Worm (Caenorhabditis elegans) whole organism, L4 larva: ENCODE data around the gene gpc-1.

ENCODE experiments used
- F37D6.2 ChIP-seq: sonication (generic microtip); optimal IDR thresholded peaks from 2 replicates; lab custom pipeline; 2016; ENCODE audit warnings: mild to moderate bottlenecking, missing genetic modification characterization, missing compliant biosample characterization
- ceh-20 ChIP-seq: fragments of 200-800 bp; sonication (Bioruptor generic); IDR thresholded peaks from 2 replicates; pipeline ENCODE4 v1.3.6; 2022; ENCODE audit warnings: missing genetic modification reagents, missing genetic modification characterization, missing compliant biosample characterization
- daf-16 ChIP-seq, 3 experiments: sonication (generic microtip); optimal IDR thresholded peaks; 2 replicates each; lab custom pipeline; 2016 to 2017; ENCODE audit warnings: missing genetic modification characterization in 3 of 3, missing genetic modification reagents in 3 of 3, mild to moderate bottlenecking in 2 of 3, missing compliant biosample characterization in 2 of 3, missing biosample characterization in 1 of 3, moderate library complexity in 1 of 3
- duxl-1 ChIP-seq: sonication (generic microtip); optimal IDR thresholded peaks from 2 replicates; lab custom pipeline; 2016; ENCODE audit warnings: mild to moderate bottlenecking, missing genetic modification characterization, moderate library complexity, missing compliant biosample characterization; ENCODE audit not compliant: poor library complexity
- gei-8 ChIP-seq: fragments of 200-800 bp; sonication (Bioruptor generic); optimal IDR thresholded peaks from 2 replicates; lab custom pipeline; 2018; ENCODE audit warnings: mild to moderate bottlenecking, missing genetic modification characterization, missing compliant biosample characterization
- hif-1 ChIP-seq, 2 experiments: sonication (generic microtip); optimal IDR thresholded peaks; 2 replicates each; lab custom pipeline; 2016 to 2017; ENCODE audit warnings: missing compliant biosample characterization in 2 of 2, missing genetic modification characterization in 2 of 2, missing genetic modification reagents in 2 of 2, missing genotype in 2 of 2, mild to moderate bottlenecking in 1 of 2
- hlh-11 ChIP-seq: fragments of 200-800 bp; sonication (Bioruptor generic); optimal IDR thresholded peaks from 2 replicates; lab custom pipeline; 2018; ENCODE audit warnings: mild to moderate bottlenecking, missing genetic modification characterization, missing compliant biosample characterization
- lin-15B ChIP-seq: fragments of 150-350 bp; sonication (generic microtip); optimal IDR thresholded peaks from 3 replicates; lab custom pipeline; 2014; ENCODE audit warnings: missing biosample characterization, missing genetic modification characterization
- madf-9 ChIP-seq: fragments of 200-800 bp; sonication (Bioruptor generic); conservative IDR thresholded peaks from 2 replicates; pipeline ENCODE4 v1.3.6; 2022; ENCODE audit warnings: missing genetic modification reagents, missing genetic modification characterization, missing compliant biosample characterization
- nhr-237 ChIP-seq: sonication (generic microtip); optimal IDR thresholded peaks from 2 replicates; lab custom pipeline; 2017; ENCODE audit warnings: missing biosample characterization, missing genetic modification characterization
- nhr-28 ChIP-seq: fragments of 150-350 bp; optimal IDR thresholded peaks from 2 replicates; lab custom pipeline; 2014; ENCODE audit warnings: missing biosample characterization, missing genetic modification characterization
- rbr-2 ChIP-seq: sonication (generic microtip); optimal IDR thresholded peaks from 2 replicates; lab custom pipeline; 2016; ENCODE audit warnings: missing genotype, missing genetic modification characterization, missing compliant biosample characterization
- set-16 ChIP-seq: fragments of 200-800 bp; sonication (Bioruptor generic); IDR thresholded peaks from 2 replicates; pipeline ENCODE4 v1.3.6; 2022; ENCODE audit warnings: missing genetic modification reagents, missing genetic modification characterization, missing compliant biosample characterization
- snpc-4 ChIP-seq: fragments of 150-350 bp; optimal IDR thresholded peaks from 2 replicates; lab custom pipeline; 2014; ENCODE audit warnings: missing biosample characterization, missing genetic modification characterization
- tag-97 ChIP-seq: fragments of 200-800 bp; sonication (Bioruptor generic); IDR thresholded peaks from 2 replicates; pipeline ENCODE4 v1.3.6; 2022; ENCODE audit warnings: missing genetic modification characterization, missing compliant biosample characterization
- tra-1 ChIP-seq: fragments of 200-800 bp; sonication (Bioruptor generic); IDR thresholded peaks from 2 replicates; pipeline ENCODE4 v1.3.6; 2022; ENCODE audit warnings: missing genetic modification reagents, missing genetic modification characterization, missing compliant biosample characterization
- unc-62 ChIP-seq, 3 experiments: fragments of 150-350 bp in 1 of 3; sonication (generic microtip); optimal IDR thresholded peaks in 2 of 3; peaks in 1 of 3; 1 replicate in 1 of 3; 2 replicates in 2 of 3; lab custom pipeline; 2014 to 2017; ENCODE audit warnings: missing biosample characterization in 3 of 3, missing genetic modification characterization in 3 of 3, missing genetic modification reagents in 3 of 3, missing genotype in 1 of 3
- vab-7 ChIP-seq: fragments of 200-800 bp; sonication (Bioruptor generic); IDR thresholded peaks from 2 replicates; pipeline ENCODE4 v1.3.6; 2022; ENCODE audit warnings: missing genetic modification reagents, missing genetic modification characterization, missing compliant biosample characterization
- ztf-11 ChIP-seq: fragments of 150-350 bp; optimal IDR thresholded peaks from 2 replicates; lab custom pipeline; 2014; ENCODE audit warnings: missing biosample characterization, missing genetic modification characterization

Gene gpc-1

DNA sequence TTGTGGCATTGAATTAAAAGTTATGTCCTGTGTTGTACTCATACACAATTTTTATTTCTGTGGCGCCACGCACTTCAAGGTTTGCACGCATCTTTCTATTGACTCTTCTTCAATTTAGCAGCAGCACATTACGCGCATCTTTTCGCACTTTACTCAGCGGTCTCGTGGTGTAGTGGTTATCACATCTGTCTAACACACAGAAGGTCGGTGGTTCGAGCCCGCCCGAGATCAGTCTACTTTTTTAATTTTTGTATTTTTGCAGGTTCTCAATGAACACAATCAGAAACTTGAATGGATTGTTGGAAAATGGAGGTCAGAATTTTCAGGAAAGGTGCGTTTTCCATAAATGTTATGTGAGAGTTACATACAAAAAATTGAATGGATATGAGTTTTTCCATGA is 41.3 kb downstream of the gpc-1 start (continued):
- TF ChIP-seq hif-1 (tag; optimal IDR thresholded peaks at IDR 0.05; lab: Kevin White, UChicago) (peak in 1 of 2 experiments; percentile 43), lin-15B (tag; lab: Kevin White, UChicago) (no peak), tra-1 (GFP tag; lab: Robert Waterston, UW) (peak; percentile 72), unc-62 (GFP tag; optimal IDR thresholded peaks at IDR 0.05 in 1 of 2; lab: Kevin White, UChicago) (peak in 1 of 2 experiments; percentile 72), unc-62 (tag; optimal IDR thresholded peaks at IDR 0.05; lab: Kevin White, UChicago) (no peak), madf-9 (GFP tag; lab: Robert Waterston, UW) (0 out of 2 replicates have a peak, but pooled peaks have one; percentile 29), daf-16 (GFP tag; optimal IDR thresholded peaks at IDR 0.05; lab: Kevin White, UChicago) (no peak), daf-16 (tag; optimal IDR thresholded peaks at IDR 0.05; lab: Kevin White, UChicago) (peak; percentile 44), gei-8 (GFP tag; lab: Kevin White, UChicago) (no peak), duxl-1 (tag; lab: Kevin White, UChicago) (peak; percentile 4), ceh-20 (GFP tag; lab: Robert Waterston, UW) (peak; percentile 55; the same call in 1 of the 2 replicates), rbr-2 (tag; lab: Kevin White, UChicago) (peak; percentile 35), vab-7 (GFP tag; lab: Robert Waterston, UW) (peak; percentile 77), tag-97 (GFP tag; lab: Robert Waterston, UW) (no peak), F37D6.2 (tag; lab: Kevin White, UChicago) (no peak), nhr-237 (no peak)

DNA sequence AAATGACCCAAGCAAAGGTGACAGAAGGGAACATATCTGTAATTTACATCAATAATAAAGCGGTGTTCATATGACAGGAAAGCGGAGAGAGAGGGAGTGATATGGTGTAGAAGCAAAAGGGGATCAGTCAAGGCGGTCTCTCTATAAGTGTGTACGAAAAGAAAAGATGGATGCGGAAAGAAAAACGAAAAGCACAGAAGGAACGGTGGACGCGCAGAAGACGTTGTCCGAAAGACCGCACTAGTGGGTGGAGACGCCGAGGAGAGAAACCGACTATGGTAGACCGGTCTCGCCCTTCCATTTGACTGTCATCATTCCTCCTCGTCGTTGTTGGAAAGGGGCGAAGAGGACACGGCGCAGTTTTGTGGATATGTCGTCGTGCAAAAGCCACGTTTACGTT is 41.8 kb downstream of the gpc-1 start, which contains the start of gene C52G5.2:
C52G5.2 (plus strand) TSS at position 301 of the 400 bp plus-strand sequence.
- TF ChIP-seq ztf-11 (tag; lab: Kevin White, UChicago) (no peak), set-16 (GFP tag; lab: Robert Waterston, UW) (0 out of 2 replicates have a peak, but pooled peaks have one; percentile 7)
- TF ChIP-seq, all 104 proteins: peak for 1

DNA sequence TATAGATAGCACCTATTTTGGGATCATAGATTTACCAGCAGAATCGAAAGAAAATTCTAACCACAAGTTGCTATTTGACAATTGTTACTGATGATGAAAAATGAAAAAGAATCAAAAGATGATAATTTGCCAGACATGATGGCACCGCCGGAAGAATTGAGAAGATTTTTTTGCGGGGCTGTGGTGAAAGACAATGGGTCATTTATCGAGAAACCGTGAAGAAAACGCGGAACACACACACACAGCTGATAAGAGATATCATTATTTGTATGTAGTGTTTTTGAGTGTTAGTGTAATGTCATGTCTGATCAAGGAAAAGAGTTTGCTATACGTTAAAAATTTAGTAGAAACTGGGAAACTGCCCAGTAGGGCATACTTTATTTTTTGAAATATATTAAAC is 49.9 kb downstream of the gpc-1 start:
- TF ChIP-seq hlh-11 (tag; lab: Kevin White, UChicago), result peak; percentile 37
- TF ChIP-seq snpc-4 (tag; lab: Kevin White, UChicago), result no peak
- TF ChIP-seq nhr-28, result peak; percentile 53
